Fruit fly (Drosophila melanogaster) whole organism: ENCODE results near the gene CG4281.

Experiments
- pan ChIP-seq: fragments of >200 bp; optimal IDR thresholded peaks from 2 replicates; lab custom pipeline; 2017
- psq ChIP-seq: fragments of >200 bp; optimal IDR thresholded peaks from 2 replicates; lab custom pipeline; 2017
- usp ChIP-seq: fragments of >200 bp; optimal IDR thresholded peaks from 2 replicates; lab custom pipeline; 2017; ENCODE audit warnings: missing biosample characterization, missing genetic modification characterization, mixed read lengths

DNA sequence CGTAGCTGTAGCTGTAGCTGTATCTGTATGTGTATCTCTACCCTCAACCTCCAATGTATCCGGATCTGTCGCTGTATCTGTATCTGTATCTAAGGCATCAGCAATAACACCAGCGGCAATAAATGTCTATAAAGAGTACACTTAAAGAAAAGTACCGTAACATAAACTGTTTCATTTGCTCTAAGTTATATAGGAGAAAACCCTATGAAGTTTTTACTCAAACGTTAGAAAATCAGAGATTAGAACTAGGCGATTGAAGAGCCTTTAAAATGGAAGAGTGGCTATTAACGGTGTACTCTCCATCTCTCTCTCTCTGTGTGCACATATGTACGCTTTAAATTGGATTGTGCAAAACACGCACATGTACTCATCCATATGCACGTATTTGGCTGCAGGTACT is 33.3 kb upstream of the CG4281 start:
- TF ChIP-seq usp (GFP tag; lab: Kevin White, UChicago) (no peak), psq (lab: Kevin White, UChicago) (no peak), pan (lab: Kevin White, UChicago) (no peak)
